Worm (Caenorhabditis elegans) whole organism, L2 larva: ENCODE measurements around the gene ZC196.3.
"Not testable (repeated sequence)": the region's sequence is repeated elsewhere in the genome, so short reads cannot be mapped to it uniquely, and the experiment has no call there.

Experiments used
- F13H6.1 ChIP-seq: sonication (generic microtip); optimal IDR thresholded peaks from 2 replicates; lab custom pipeline; 2016; ENCODE audit warnings: missing genetic modification characterization, missing compliant biosample characterization
- R02D3.7 ChIP-seq: fragments of 150-350 bp; optimal IDR thresholded peaks from 2 replicates; lab custom pipeline; 2014; ENCODE audit warnings: missing biosample characterization, missing genetic modification characterization
- alr-1 ChIP-seq: fragments of 150-350 bp; optimal IDR thresholded peaks from 2 replicates; lab custom pipeline; 2014; ENCODE audit warnings: missing biosample characterization, missing genetic modification characterization
- ama-1 ChIP-seq: fragments of 150-350 bp; optimal IDR thresholded peaks from 2 replicates; lab custom pipeline; 2018; ENCODE audit warnings: inconsistent platforms
- blmp-1 ChIP-seq: sonication (generic microtip); optimal IDR thresholded peaks from 2 replicates; lab custom pipeline; 2017; ENCODE audit warnings: missing genetic modification characterization, mild to moderate bottlenecking, missing compliant biosample characterization, antibody characterized with exemption, moderate library complexity; ENCODE audit not compliant: insufficient read depth
- ceh-16 ChIP-seq: fragments of 150-350 bp; optimal IDR thresholded peaks from 2 replicates; lab custom pipeline; 2014; ENCODE audit warnings: missing biosample characterization, missing genetic modification characterization
- ceh-82 ChIP-seq: fragments of 150-350 bp; optimal IDR thresholded peaks from 2 replicates; lab custom pipeline; 2014; ENCODE audit warnings: missing biosample characterization, missing genetic modification characterization
- crh-2 ChIP-seq: sonication (generic microtip); optimal IDR thresholded peaks from 2 replicates; lab custom pipeline; 2017; ENCODE audit warnings: missing biosample characterization, missing genetic modification characterization
- egl-27 ChIP-seq: sonication (generic microtip); optimal IDR thresholded peaks from 3 replicates; lab custom pipeline; 2017; ENCODE audit warnings: missing biosample characterization, missing genetic modification reagents, missing genetic modification characterization
- elt-1 ChIP-seq: fragments of 150-350 bp; optimal IDR thresholded peaks from 2 replicates; lab custom pipeline; 2014; ENCODE audit warnings: missing biosample characterization, missing genetic modification characterization
- elt-3 ChIP-seq: sonication (generic microtip); optimal IDR thresholded peaks from 2 replicates; lab custom pipeline; 2017; ENCODE audit warnings: missing biosample characterization, missing genetic modification characterization
- fos-1 ChIP-seq: fragments of 150-350 bp; optimal IDR thresholded peaks from 2 replicates; lab custom pipeline; 2014; ENCODE audit warnings: missing biosample characterization, missing genetic modification characterization
- gmeb-1 ChIP-seq: fragments of 150-350 bp; optimal IDR thresholded peaks from 2 replicates; lab custom pipeline; 2014; ENCODE audit warnings: missing biosample characterization, missing genetic modification characterization
- lin-39 ChIP-seq: fragments of 150-350 bp; optimal IDR thresholded peaks from 2 replicates; lab custom pipeline; 2014; ENCODE audit warnings: missing biosample characterization, missing genetic modification reagents, missing genetic modification characterization
- lsy-2 ChIP-seq, 2 experiments: fragments of 150-350 bp in 1 of 2; sonication (generic microtip) in 1 of 2; optimal IDR thresholded peaks; 2 replicates each; lab custom pipeline; 2014 to 2017; ENCODE audit warnings: missing biosample characterization in 2 of 2, missing genetic modification characterization in 2 of 2
- mab-5 ChIP-seq: fragments of 150-350 bp; optimal IDR thresholded peaks from 2 replicates; lab custom pipeline; 2014; ENCODE audit warnings: missing biosample characterization, missing genetic modification characterization
- mbf-1 ChIP-seq: sonication (generic microtip); optimal IDR thresholded peaks from 2 replicates; lab custom pipeline; 2017; ENCODE audit warnings: missing biosample characterization, missing genetic modification characterization
- mdl-1 ChIP-seq, 2 experiments: fragments of 150-350 bp in 1 of 2; sonication (generic microtip) in 1 of 2; optimal IDR thresholded peaks; 2 replicates each; lab custom pipeline; 2017; ENCODE audit warnings: missing biosample characterization in 2 of 2, missing genetic modification characterization in 2 of 2
- nhr-10 ChIP-seq: sonication (generic microtip); optimal IDR thresholded peaks from 2 replicates; lab custom pipeline; 2017; ENCODE audit warnings: missing biosample characterization, missing genetic modification characterization
- nhr-11 ChIP-seq: fragments of 150-350 bp; optimal IDR thresholded peaks from 2 replicates; lab custom pipeline; 2014; ENCODE audit warnings: missing biosample characterization, missing genetic modification characterization
- nhr-12 ChIP-seq: fragments of 150-350 bp; optimal IDR thresholded peaks from 2 replicates; lab custom pipeline; 2014; ENCODE audit warnings: missing biosample characterization, missing genetic modification characterization
- nhr-129 ChIP-seq: fragments of 150-350 bp; optimal IDR thresholded peaks from 2 replicates; lab custom pipeline; 2014; ENCODE audit warnings: missing biosample characterization, missing genetic modification characterization
- nhr-21 ChIP-seq: fragments of 150-350 bp; optimal IDR thresholded peaks from 2 replicates; lab custom pipeline; 2014; ENCODE audit warnings: missing biosample characterization, missing genetic modification characterization
- nhr-23 ChIP-seq: fragments of 150-350 bp; optimal IDR thresholded peaks from 2 replicates; lab custom pipeline; 2014; ENCODE audit warnings: missing biosample characterization, missing genetic modification reagents, missing genetic modification characterization
- nhr-237 ChIP-seq: fragments of 150-350 bp; optimal IDR thresholded peaks from 2 replicates; lab custom pipeline; 2014; ENCODE audit warnings: missing biosample characterization, missing genetic modification characterization
- nhr-25 ChIP-seq: fragments of 150-350 bp; sonication (generic microtip); optimal IDR thresholded peaks from 3 replicates; lab custom pipeline; 2014; ENCODE audit warnings: missing biosample characterization, missing genetic modification characterization
- nhr-6 ChIP-seq: fragments of 150-350 bp; optimal IDR thresholded peaks from 2 replicates; lab custom pipeline; 2014; ENCODE audit warnings: missing biosample characterization, missing genetic modification characterization
- nhr-77 ChIP-seq: fragments of 150-350 bp; optimal IDR thresholded peaks from 2 replicates; lab custom pipeline; 2014; ENCODE audit warnings: missing biosample characterization, missing genetic modification characterization
- peb-1 ChIP-seq: fragments of 150-350 bp; optimal IDR thresholded peaks from 2 replicates; lab custom pipeline; 2014; ENCODE audit warnings: missing biosample characterization, missing genetic modification characterization
- sem-4 ChIP-seq: fragments of 150-350 bp; optimal IDR thresholded peaks from 2 replicates; lab custom pipeline; 2014; ENCODE audit warnings: missing biosample characterization, missing genetic modification reagents, missing genetic modification characterization
- skn-1 ChIP-seq: sonication (generic microtip); optimal IDR thresholded peaks from 2 replicates; lab custom pipeline; 2017; ENCODE audit warnings: missing biosample characterization, missing genetic modification characterization
- sma-3 ChIP-seq: sonication (generic microtip); optimal IDR thresholded peaks from 2 replicates; lab custom pipeline; 2016; ENCODE audit warnings: missing genetic modification reagents, missing genetic modification characterization, missing compliant biosample characterization
- sma-9 ChIP-seq, 2 experiments: fragments of 150-350 bp in 1 of 2; sonication (generic microtip) in 1 of 2; optimal IDR thresholded peaks; 2 replicates each; lab custom pipeline; 2014 to 2016; ENCODE audit warnings: missing genetic modification characterization in 2 of 2, mild to moderate bottlenecking in 1 of 2, missing biosample characterization in 1 of 2, missing compliant biosample characterization in 1 of 2, missing genetic modification reagents in 1 of 2, moderate library complexity in 1 of 2
- unc-39 ChIP-seq: fragments of 150-350 bp; optimal IDR thresholded peaks from 2 replicates; lab custom pipeline; 2014; ENCODE audit warnings: missing biosample characterization, missing genetic modification characterization
- unc-55 ChIP-seq: fragments of 150-350 bp; sonication (generic microtip); optimal IDR thresholded peaks from 3 replicates; lab custom pipeline; 2014; ENCODE audit warnings: missing biosample characterization, missing genetic modification reagents, missing genetic modification characterization
- unc-62 ChIP-seq: fragments of 150-350 bp; optimal IDR thresholded peaks from 2 replicates; lab custom pipeline; 2014; ENCODE audit warnings: missing biosample characterization, missing genetic modification reagents, missing genetic modification characterization
- ztf-1 ChIP-seq: fragments of 200-800 bp; sonication (Bioruptor generic); conservative IDR thresholded peaks from 2 replicates; pipeline ENCODE4 v1.3.6; 2022; ENCODE audit warnings: missing genetic modification characterization, missing compliant biosample characterization
- ztf-4 ChIP-seq: fragments of 150-350 bp; optimal IDR thresholded peaks from 2 replicates; lab custom pipeline; 2014; ENCODE audit warnings: missing biosample characterization, missing genetic modification characterization

Gene ZC196.3

DNA sequence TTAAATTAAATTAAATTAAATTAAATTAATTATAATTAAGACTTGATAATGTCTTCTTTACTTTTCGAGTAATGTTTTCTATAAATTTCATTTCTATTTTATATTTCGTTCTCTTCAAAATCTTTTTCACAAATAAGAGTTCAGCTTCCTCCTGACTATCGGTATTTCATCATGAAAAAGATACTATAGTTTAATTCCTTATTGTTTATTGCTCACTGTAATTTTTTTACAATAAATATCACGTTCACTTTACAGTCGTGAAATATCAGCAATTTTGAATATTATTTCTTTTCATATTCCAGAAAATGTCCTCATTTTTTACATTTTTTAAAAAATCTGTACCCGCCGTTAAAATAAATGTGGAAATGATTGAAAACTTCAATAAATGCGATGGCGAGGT, at the start of gene ZC196.3:
Gene ZC196.3, plus strand, starts transcription at position 301 of the 400 bp plus-strand sequence.
- TF ChIP-seq alr-1 (no peak), R02D3.7 (no peak), nhr-12 (tag; lab: Kevin White, UChicago) (no peak), elt-3 (tag; lab: Kevin White, UChicago) (no peak), elt-1 (no peak), nhr-129 (no peak), crh-2 (tag; lab: Kevin White, UChicago) (no peak), nhr-11 (tag; lab: Kevin White, UChicago) (no peak), sem-4 (tag; lab: Kevin White, UChicago) (no peak), unc-39 (no peak)

DNA sequence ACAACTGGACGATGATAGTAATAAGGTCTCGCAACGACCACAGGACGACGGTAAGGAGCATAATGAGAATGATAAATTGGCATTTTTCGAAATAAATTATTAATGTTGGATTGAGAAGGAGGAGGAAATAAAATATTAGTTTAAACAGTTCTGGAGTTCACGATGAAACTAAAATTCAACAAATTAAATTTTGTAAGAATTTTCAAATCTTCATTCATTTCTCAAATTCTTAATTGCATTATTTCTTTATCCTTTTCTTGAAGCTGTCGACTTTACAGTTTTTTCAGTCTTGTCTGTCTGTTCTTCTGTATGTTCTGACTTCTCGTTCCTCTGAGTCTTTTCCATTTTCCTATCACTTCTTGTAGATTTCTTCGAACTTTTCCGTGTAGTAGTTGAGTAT, 49.7 kb upstream of the ZC196.3 start, which contains the start of gene ZC190.7:
Gene ZC190.7, minus strand, starts transcription at position 101 of the 400 bp plus-strand sequence.
- TF ChIP-seq lin-39 (tag; lab: Kevin White, UChicago) (no peak), ama-1 (lab: Kevin White, UChicago) (no peak), ceh-16 (no peak), skn-1 (tag; lab: Kevin White, UChicago) (no peak), unc-39 (no peak), mab-5 (tag; lab: Kevin White, UChicago) (no peak), lsy-2 (tag; optimal IDR thresholded peaks at IDR 0.05; lab: Kevin White, UChicago) (no peak), alr-1 (no peak), nhr-10 (tag; lab: Kevin White, UChicago) (no peak), ceh-82 (tag; lab: Kevin White, UChicago) (no peak), elt-3 (tag; lab: Kevin White, UChicago) (no peak), nhr-6 (no peak), R02D3.7 (no peak), ztf-1 (GFP tag; lab: Robert Waterston, UW) (no peak), nhr-237 (tag; lab: Kevin White, UChicago) (no peak), nhr-23 (tag; lab: Kevin White, UChicago) (no peak), peb-1 (tag; lab: Kevin White, UChicago) (no peak), unc-62 (GFP tag; lab: Kevin White, UChicago) (no peak)

DNA sequence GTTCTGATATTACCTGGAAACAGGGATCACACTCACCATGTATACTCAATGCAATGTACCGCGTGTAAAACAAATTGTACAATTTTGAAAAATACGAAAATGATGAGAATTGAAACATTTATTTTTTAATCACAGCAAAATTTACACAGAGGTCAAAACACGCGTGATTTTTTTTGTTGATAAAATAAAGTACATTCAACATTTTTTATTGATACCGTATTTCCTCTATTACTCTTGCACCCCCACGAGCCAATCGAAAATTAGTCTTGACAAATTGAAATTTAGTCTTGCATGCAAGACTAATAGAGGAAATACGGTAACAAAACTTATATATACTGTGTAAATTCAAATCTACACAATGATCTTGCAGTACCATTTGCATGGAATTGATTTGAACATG, 48.8 kb upstream of the ZC196.3 start, which contains the start of gene ZC190.8:
Gene ZC190.8, minus strand, starts transcription at position 101 of the 400 bp plus-strand sequence.
- TF ChIP-seq gmeb-1 (tag; lab: Kevin White, UChicago) (no peak), blmp-1 (no peak), nhr-10 (tag; lab: Kevin White, UChicago) (no peak), elt-3 (tag; lab: Kevin White, UChicago) (no peak), unc-55 (no peak), fos-1 (tag; lab: Kevin White, UChicago) (no peak), mbf-1 (no peak), nhr-25 (no peak), nhr-11 (tag; lab: Kevin White, UChicago) (no peak), nhr-12 (tag; lab: Kevin White, UChicago) (no peak), egl-27 (tag; lab: Kevin White, UChicago) (no peak), nhr-21 (tag; lab: Kevin White, UChicago) (no peak), ztf-4 (no peak), crh-2 (tag; lab: Kevin White, UChicago) (no peak), R02D3.7 (no peak), mdl-1 (tag; optimal IDR thresholded peaks at IDR 0.05; lab: Kevin White, UChicago) (no peak), F13H6.1 (tag; lab: Kevin White, UChicago) (no peak), sma-3 (no peak), sma-9 (GFP tag; optimal IDR thresholded peaks at IDR 0.05; lab: Kevin White, UChicago) (no peak), sma-9 (tag; optimal IDR thresholded peaks at IDR 0.05; lab: Kevin White, UChicago) (no peak), nhr-77 (tag; lab: Kevin White, UChicago) (no peak)

DNA sequence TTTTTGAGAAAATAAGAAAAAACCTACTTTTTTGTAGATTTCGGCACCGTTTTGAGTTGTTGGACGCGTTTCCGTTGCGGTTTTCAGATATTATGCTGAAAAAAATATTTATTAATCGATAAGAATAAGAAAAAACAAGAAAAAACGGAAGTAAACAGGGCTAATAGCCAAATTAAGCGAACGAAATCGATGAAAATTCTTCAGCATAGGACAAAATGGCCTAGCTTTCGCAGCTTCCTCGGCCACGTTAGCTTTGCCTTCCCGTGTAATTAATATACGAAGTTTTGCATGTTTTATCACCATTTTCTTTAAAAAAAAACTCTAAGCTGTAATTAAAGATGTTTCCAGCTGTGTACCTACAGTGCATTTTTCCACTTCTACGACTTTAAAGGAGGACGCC, 40.3 kb upstream of the ZC196.3 start, which contains the start of gene ZC190.10:
Gene ZC190.10, minus strand, starts transcription at position 101 of the 400 bp plus-strand sequence.
- not testable (repeated sequence) for TF ChIP-seq nhr-12 (tag; lab: Kevin White, UChicago); F13H6.1 (tag; lab: Kevin White, UChicago); lsy-2 (tag; optimal IDR thresholded peaks at IDR 0.05; lab: Kevin White, UChicago)
- TF ChIP-seq, all 48 proteins: peak for 0; not testable (repeated sequence) for 48
